Fruit fly (Drosophila melanogaster) whole organism, embryonic: ENCODE results near the gene Lamtor3.
A peak's percentile ranks its signal among the peaks of the same experiment; 100 is the strongest.

Experiments used
- Asciz ChIP-seq: fragments of 200-800 bp; sonication (Bioruptor generic); optimal IDR thresholded peaks from 2 replicates; lab custom pipeline; 2017; ENCODE audit warnings: missing biosample characterization, mild to moderate bottlenecking, missing genetic modification characterization, missing genetic modification reagents
- BEAF-32 ChIP-seq: fragments of 200-800 bp; sonication (Bioruptor generic); optimal IDR thresholded peaks from 3 replicates; lab custom pipeline; 2017; ENCODE audit warnings: missing biosample characterization, missing genetic modification characterization, mild to moderate bottlenecking, moderate library complexity, missing genetic modification reagents
- C15 ChIP-seq: fragments of 200-800 bp; sonication (Bioruptor generic); IDR thresholded peaks from 3 replicates; pipeline ENCODE4 v1.3.6; 2022; ENCODE audit warnings: missing biosample characterization, missing genetic modification characterization
- CG10209 ChIP-seq: fragments of 200-800 bp; sonication (Bioruptor generic); optimal IDR thresholded peaks from 3 replicates; lab custom pipeline; 2017; ENCODE audit warnings: missing biosample characterization, mild to moderate bottlenecking, missing genetic modification characterization, missing genetic modification reagents
- CG11398 ChIP-seq: fragments of 200-800 bp; sonication (Bioruptor generic); optimal IDR thresholded peaks from 2 replicates; lab custom pipeline; 2016; ENCODE audit warnings: missing biosample characterization, missing genetic modification characterization
- CG11456 ChIP-seq: fragments of 200-800 bp; sonication (Bioruptor generic); IDR thresholded peaks from 3 replicates; pipeline ENCODE4 v1.3.6; 2022; ENCODE audit warnings: missing biosample characterization, missing genetic modification characterization
- CG12299 ChIP-seq: fragments of 200-800 bp; sonication (Bioruptor generic); optimal IDR thresholded peaks from 2 replicates; lab custom pipeline; 2018; ENCODE audit warnings: missing biosample characterization, mild to moderate bottlenecking, missing genetic modification characterization
- CG15514 ChIP-seq: fragments of 200-800 bp; sonication (Bioruptor generic); optimal IDR thresholded peaks from 3 replicates; lab custom pipeline; 2017; ENCODE audit warnings: missing biosample characterization, missing genetic modification characterization, mild to moderate bottlenecking, moderate library complexity, missing genetic modification reagents
- CG15696 ChIP-seq: fragments of 200-800 bp; sonication (Bioruptor generic); optimal IDR thresholded peaks from 2 replicates; lab custom pipeline; 2019; ENCODE audit warnings: missing biosample characterization, mild to moderate bottlenecking, missing genetic modification characterization, moderate library complexity
- CG1602 ChIP-seq: fragments of 200-800 bp; sonication (Bioruptor generic); optimal IDR thresholded peaks from 3 replicates; lab custom pipeline; 2016; ENCODE audit warnings: missing biosample characterization, missing genetic modification characterization
- CG16863 ChIP-seq: fragments of 200-800 bp; sonication (Bioruptor generic); optimal IDR thresholded peaks from 3 replicates; lab custom pipeline; 2016; ENCODE audit warnings: missing biosample characterization, missing genetic modification characterization
- CG18476 ChIP-seq: fragments of 200-800 bp; sonication (Bioruptor generic); optimal IDR thresholded peaks from 2 replicates; lab custom pipeline; 2016; ENCODE audit warnings: missing biosample characterization, mild to moderate bottlenecking, missing genetic modification characterization
- CG2202 ChIP-seq: fragments of 200-800 bp; sonication (Bioruptor generic); optimal IDR thresholded peaks from 2 replicates; lab custom pipeline; 2018; ENCODE audit warnings: missing biosample characterization, mild to moderate bottlenecking, missing genetic modification characterization
- CG3726 ChIP-seq: fragments of 200-800 bp; sonication (Bioruptor generic); IDR thresholded peaks from 3 replicates; pipeline ENCODE4, ENCODE4 v1.3.6; 2022; ENCODE audit warnings: missing biosample characterization, missing genetic modification characterization
- CG7357 ChIP-seq: fragments of 200-800 bp; sonication (Bioruptor generic); IDR thresholded peaks from 3 replicates; pipeline ENCODE4 v1.3.6; 2022; ENCODE audit warnings: missing biosample characterization, missing genetic modification characterization
- CG7786 ChIP-seq: fragments of 200-800 bp; sonication (Bioruptor generic); optimal IDR thresholded peaks from 2 replicates; lab custom pipeline; 2016; ENCODE audit warnings: missing biosample characterization, missing genetic modification characterization
- CG8944 ChIP-seq: fragments of 200-800 bp; sonication (Bioruptor generic); optimal IDR thresholded peaks from 3 replicates; lab custom pipeline; 2016; ENCODE audit warnings: missing biosample characterization, missing genetic modification characterization
- CG9817 ChIP-seq: fragments of 200-800 bp; sonication (Bioruptor generic); optimal IDR thresholded peaks from 2 replicates; lab custom pipeline; 2018; ENCODE audit warnings: missing biosample characterization, mild to moderate bottlenecking, missing genetic modification characterization, moderate library complexity
- CHES-1-like ChIP-seq: fragments of 200-800 bp; sonication (Bioruptor generic); optimal IDR thresholded peaks from 2 replicates; lab custom pipeline; 2016; ENCODE audit warnings: missing biosample characterization, missing genetic modification characterization
- Camta ChIP-seq: fragments of 200-800 bp; sonication (Bioruptor generic); optimal IDR thresholded peaks from 2 replicates; lab custom pipeline; 2016; ENCODE audit warnings: missing biosample characterization, missing genetic modification characterization
- Dfd ChIP-seq, 2 experiments: fragments of >200 bp; optimal IDR thresholded peaks; 2 replicates each; lab custom pipeline; 2017; ENCODE audit warnings: missing biosample characterization in 2 of 2, missing genetic modification characterization in 2 of 2
- Dip3 ChIP-seq: fragments of 200-800 bp; sonication (Bioruptor generic); optimal IDR thresholded peaks from 3 replicates; lab custom pipeline; 2016; ENCODE audit warnings: missing biosample characterization, missing genetic modification characterization
- Dll ChIP-seq: fragments of 200-800 bp; sonication (Bioruptor generic); IDR thresholded peaks from 4 replicates; pipeline ENCODE4 v1.3.6; 2022; ENCODE audit warnings: missing biosample characterization, missing genetic modification characterization; ENCODE audit not compliant: partially characterized antibody
- E2f2 ChIP-seq: fragments of 200-800 bp; sonication (Bioruptor generic); IDR thresholded peaks from 2 replicates; pipeline ENCODE4 v1.3.6; 2022; ENCODE audit warnings: missing biosample characterization, missing genetic modification characterization
- HLHmδ ChIP-seq: fragments of 200-800 bp; sonication (Bioruptor generic); optimal IDR thresholded peaks from 2 replicates; lab custom pipeline; 2018; ENCODE audit warnings: missing biosample characterization, mild to moderate bottlenecking, missing genetic modification characterization, moderate library complexity
- Hmr ChIP-seq: fragments of 200-800 bp; sonication (Bioruptor generic); optimal IDR thresholded peaks from 3 replicates; lab custom pipeline; 2017; ENCODE audit warnings: mild to moderate bottlenecking, missing biosample characterization, missing genetic modification reagents, missing genetic modification characterization
- Hr51 ChIP-seq, 2 experiments: fragments of 200-800 bp; sonication (Bioruptor generic); optimal IDR thresholded peaks; 2 replicates in 1 of 2; 3 replicates in 1 of 2; lab custom pipeline; 2016 to 2018; ENCODE audit warnings: missing biosample characterization in 2 of 2, missing genetic modification characterization in 2 of 2, mild to moderate bottlenecking in 1 of 2, moderate library complexity in 1 of 2
- Rx ChIP-seq: fragments of 200-800 bp; sonication (Bioruptor generic); IDR thresholded peaks from 2 replicates; pipeline ENCODE4 v1.3.6; 2022; ENCODE audit warnings: missing biosample characterization, missing genetic modification characterization
- Side ChIP-seq: fragments of 200-800 bp; sonication (Bioruptor generic); optimal IDR thresholded peaks from 2 replicates; lab custom pipeline; 2016; ENCODE audit warnings: missing biosample characterization, missing genetic modification characterization
- Tbp ChIP-seq: fragments of >200 bp; optimal IDR thresholded peaks from 2 replicates; lab custom pipeline; 2018; ENCODE audit warnings: missing biosample characterization, missing genetic modification characterization
- YL-1 ChIP-seq: fragments of 200-800 bp; sonication (Bioruptor generic); optimal IDR thresholded peaks from 3 replicates; lab custom pipeline; 2017; ENCODE audit warnings: missing biosample characterization, mild to moderate bottlenecking, missing genetic modification characterization
- ab ChIP-seq: fragments of 200-800 bp; sonication (Bioruptor generic); optimal IDR thresholded peaks from 2 replicates; lab custom pipeline; 2016; ENCODE audit warnings: missing biosample characterization, missing genetic modification characterization
- ac ChIP-seq: fragments of 200-800 bp; sonication (Bioruptor generic); optimal IDR thresholded peaks from 3 replicates; lab custom pipeline; 2017; ENCODE audit warnings: missing biosample characterization, mild to moderate bottlenecking, missing genetic modification characterization
- ap ChIP-seq: fragments of 200-800 bp; sonication (Bioruptor generic); IDR thresholded peaks from 2 replicates; pipeline ENCODE4 v1.3.6; 2022; ENCODE audit warnings: missing biosample characterization, missing genetic modification characterization
- ara ChIP-seq: fragments of 200-800 bp; sonication (Bioruptor generic); IDR thresholded peaks from 2 replicates; pipeline ENCODE4 v1.3.6; 2022; ENCODE audit warnings: missing biosample characterization, missing genetic modification characterization
- bsh ChIP-seq, 2 experiments: fragments of 200-800 bp; sonication (Bioruptor generic); optimal IDR thresholded peaks; 2 replicates each; lab custom pipeline; 2017 to 2018; ENCODE audit warnings: mild to moderate bottlenecking in 2 of 2, missing biosample characterization in 2 of 2, missing genetic modification characterization in 2 of 2, moderate library complexity in 1 of 2
- chm ChIP-seq: fragments of 200-800 bp; sonication (Bioruptor generic); IDR thresholded peaks from 2 replicates; pipeline ENCODE4 v1.3.6; 2022; ENCODE audit warnings: missing biosample characterization, missing genetic modification characterization
- crol ChIP-seq: fragments of 200-800 bp; sonication (Bioruptor generic); IDR thresholded peaks from 2 replicates; pipeline ENCODE4 v1.3.6; 2022; ENCODE audit warnings: missing biosample characterization, missing genetic modification characterization
- danr ChIP-seq: fragments of 200-800 bp; sonication (Bioruptor generic); IDR thresholded peaks from 2 replicates; pipeline ENCODE4 v1.3.6; 2022; ENCODE audit warnings: missing biosample characterization, missing genetic modification characterization
- fd64A ChIP-seq: fragments of 200-800 bp; sonication (Bioruptor generic); optimal IDR thresholded peaks from 3 replicates; lab custom pipeline; 2018; ENCODE audit warnings: missing biosample characterization, mild to moderate bottlenecking, missing genetic modification characterization
- gcm ChIP-seq: fragments of 200-800 bp; sonication (Bioruptor generic); optimal IDR thresholded peaks from 2 replicates; lab custom pipeline; 2019; ENCODE audit warnings: missing biosample characterization, mild to moderate bottlenecking, missing genetic modification characterization, moderate library complexity
- grn ChIP-seq: fragments of 200-800 bp; sonication (Bioruptor generic); optimal IDR thresholded peaks from 3 replicates; lab custom pipeline; 2017; ENCODE audit warnings: missing biosample characterization, missing genetic modification characterization
- lola ChIP-seq, 3 experiments: fragments of >200 bp in 2 of 3; fragments of 200-800 bp in 1 of 3; sonication (Bioruptor generic) in 1 of 3; optimal IDR thresholded peaks; 2 replicates each; lab custom pipeline; 2017 to 2019; ENCODE audit warnings: missing biosample characterization in 3 of 3, missing genetic modification characterization in 3 of 3, mild to moderate bottlenecking in 1 of 3, moderate library complexity in 1 of 3
- lov ChIP-seq, 2 experiments: fragments of 200-800 bp in 1 of 2; fragments of >200 bp in 1 of 2; sonication (Bioruptor generic) in 1 of 2; IDR thresholded peaks in 1 of 2; optimal IDR thresholded peaks in 1 of 2; 2 replicates in 1 of 2; 3 replicates in 1 of 2; pipeline versions ENCODE4 v1.3.6 to Lab custom; 2017 to 2022; ENCODE audit warnings: missing biosample characterization in 1 of 2, missing genetic modification characterization in 1 of 2
- p53 ChIP-seq: fragments of 200-800 bp; sonication (Bioruptor generic); optimal IDR thresholded peaks from 2 replicates; lab custom pipeline; 2016; ENCODE audit warnings: missing biosample characterization, missing genetic modification characterization
- peb ChIP-seq: fragments of 200-800 bp; sonication (Bioruptor generic); IDR thresholded peaks from 2 replicates; pipeline ENCODE4 v1.3.6; 2022; ENCODE audit warnings: missing biosample characterization, missing genetic modification characterization
- sc ChIP-seq, 3 experiments: fragments of >200 bp in 2 of 3; fragments of 200-800 bp in 1 of 3; sonication (Bioruptor generic) in 1 of 3; optimal IDR thresholded peaks; 2 replicates in 2 of 3; 3 replicates in 1 of 3; lab custom pipeline; 2017; ENCODE audit warnings: mild to moderate bottlenecking in 1 of 3, missing biosample characterization in 1 of 3, missing genetic modification characterization in 1 of 3, missing genetic modification reagents in 1 of 3
- yki ChIP-seq: fragments of >200 bp; optimal IDR thresholded peaks from 3 replicates; lab custom pipeline; 2018

Gene Lamtor3

DNA sequence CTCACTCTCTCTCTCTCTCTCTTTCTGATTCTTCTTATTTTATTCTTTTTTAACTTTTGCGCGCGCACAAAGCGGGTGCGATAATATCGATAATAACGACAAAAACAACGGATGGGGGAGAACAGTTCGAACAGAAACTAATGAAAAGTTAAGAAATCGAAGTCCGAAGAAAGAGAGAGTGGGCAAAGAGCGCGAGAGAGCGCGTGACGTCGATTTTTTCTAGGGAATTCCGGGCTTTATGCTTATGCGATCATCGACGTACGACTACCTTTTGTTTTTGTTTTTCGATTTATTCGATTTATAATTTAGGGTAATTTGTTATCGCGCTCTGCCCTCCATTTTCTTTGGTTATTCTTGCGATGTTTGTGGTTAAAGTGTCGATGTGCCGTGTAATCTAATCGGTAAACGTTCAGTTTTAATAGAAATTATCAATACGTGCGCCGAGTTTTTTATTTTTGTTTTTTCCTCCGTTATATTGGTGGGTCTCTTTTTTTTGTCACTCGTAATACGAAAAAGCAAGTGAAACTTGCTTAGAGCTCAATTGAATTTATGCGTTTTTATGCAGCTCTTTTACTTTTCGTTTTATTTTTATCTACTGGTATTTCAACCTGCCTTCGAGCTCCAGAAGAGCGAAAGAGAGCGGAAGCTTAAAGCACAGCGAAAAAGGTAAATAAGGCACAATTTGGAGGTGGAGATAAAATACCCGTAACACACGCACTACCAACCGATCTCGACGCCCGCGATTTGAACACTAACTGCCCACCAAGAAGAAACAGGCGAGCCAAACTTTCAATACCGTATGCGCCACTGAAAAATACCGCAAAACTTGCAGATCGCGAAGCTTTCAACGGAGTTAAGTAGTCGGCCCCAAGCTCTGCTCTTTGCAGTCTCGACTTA, 31.2 kb upstream of the Lamtor3 start, which contains the start of gene dl (continued):
- TF ChIP-seq E2f2 (GFP tag; lab: Robert Waterston, UW) (no peak), CG18476 (GFP tag; lab: Kevin White, UChicago) (no peak), Dip3 (GFP tag; lab: Kevin White, UChicago) (no peak), C15 (no peak), ab (GFP tag; lab: Kevin White, UChicago) (no peak), CG15514 (GFP tag; lab: Kevin White, UChicago) (peak; percentile 14), Hr51 (GFP tag; optimal IDR thresholded peaks at IDR 0.05; lab: Kevin White, UChicago) (no peak), bsh (GFP tag; optimal IDR thresholded peaks at IDR 0.05; lab: Kevin White, UChicago) (peak; percentile 2 to 43), CHES-1-like (GFP tag; lab: Kevin White, UChicago) (no peak), CG2202 (tag; lab: Kevin White, UChicago) (no peak), CG12299 (tag; lab: Kevin White, UChicago) (no peak), CG8944 (no peak), lola (GFP tag; optimal IDR thresholded peaks at IDR 0.05; lab: Kevin White, UChicago) (no peak), lov (optimal IDR thresholded peaks at IDR 0.05; lab: Kevin White, UChicago) (no peak), lov (GFP tag; IDR thresholded peaks at IDR 0.05; lab: Robert Waterston, UW) (no peak), Asciz (GFP tag; lab: Kevin White, UChicago) (peak; percentile 5), ap (no peak), chm (GFP tag; lab: Robert Waterston, UW) (no peak), Dfd (GFP tag; optimal IDR thresholded peaks at IDR 0.05; lab: Kevin White, UChicago) (no peak), grn (GFP tag; lab: Kevin White, UChicago) (no peak), fd64A (GFP tag; lab: Kevin White, UChicago) (no peak), gcm (GFP tag; lab: Kevin White, UChicago) (no peak), Camta (GFP tag; lab: Kevin White, UChicago) (no peak), danr (GFP tag; lab: Robert Waterston, UW) (no peak), CG10209 (GFP tag; lab: Kevin White, UChicago) (no peak), CG9817 (tag; lab: Kevin White, UChicago) (no peak), CG11456 (GFP tag; lab: Robert Waterston, UW) (0 out of 3 replicates have a peak, but pooled peaks have one; percentile 7), peb (GFP tag; lab: Robert Waterston, UW) (no peak), Tbp (GFP tag; lab: Kevin White, UChicago) (no peak), yki (lab: Kevin White, UChicago) (no peak), CG16863 (GFP tag; lab: Kevin White, UChicago) (no peak), ara (GFP tag; lab: Robert Waterston, UW) (0 out of 2 replicates have a peak, but pooled peaks have one; percentile 13), HLHmδ (GFP tag; lab: Kevin White, UChicago) (no peak), YL-1 (GFP tag; lab: Kevin White, UChicago) (no peak), CG1602 (GFP tag; lab: Kevin White, UChicago) (no peak), Rx (GFP tag; lab: Robert Waterston, UW) (no peak), p53 (GFP tag; lab: Kevin White, UChicago) (no peak), Side (GFP tag; lab: Kevin White, UChicago) (no peak), CG3726 (no peak), CG15696 (tag; lab: Kevin White, UChicago) (no peak), crol (GFP tag; lab: Robert Waterston, UW) (no peak), CG7357 (no peak), CG7786 (no peak), ac (GFP tag; lab: Kevin White, UChicago) (no peak), BEAF-32 (GFP tag; lab: Kevin White, UChicago) (peak; percentile 4), CG11398 (GFP tag; lab: Kevin White, UChicago) (no peak), Dll (GFP tag; lab: Robert Waterston, UW) (no peak), Hmr (GFP tag; lab: Kevin White, UChicago) (no peak), sc (optimal IDR thresholded peaks at IDR 0.05; lab: Kevin White, UChicago) (no peak), sc (GFP tag; optimal IDR thresholded peaks at IDR 0.05; lab: Kevin White, UChicago) (no peak)
